In genomic region chr3R:19836687-19837086, dm6 we compare ENCODE assay signal across 7 fruit fly cellular contexts.
TF ChIP-seq lines count a peak whose summit lies in the region.

bnl (minus strand) TSS chr3R:19836817.

- TF ChIP-seq CTCF in S2 (optimal IDR thresholded peaks at IDR 0.05; lab: Kevin White, UChicago): peak; percentile 9 to 15
- no peak for TF ChIP-seq CTCF in whole organism, embryonic (GFP tag; optimal IDR thresholded peaks at IDR 0.05; lab: Kevin White, UChicago)

TF ChIP-seq in whole organism, 6 proteins besides CTCF, POLR2A, EP300 and RAD21:
- TF ChIP-seq Dll (optimal IDR thresholded peaks at IDR 0.05; lab: Kevin White, UChicago) (peak; percentile 81), CG8478 (optimal IDR thresholded peaks at IDR 0.05; lab: Kevin White, UChicago) (peak; percentile 38), EcR (GFP tag; optimal IDR thresholded peaks at IDR 0.05; lab: Kevin White, UChicago) (no peak)

TF ChIP-seq in whole organism, adult, 20 proteins besides CTCF, POLR2A, EP300 and RAD21 (continues in another document):
- TF ChIP-seq ovo (GFP tag; optimal IDR thresholded peaks at IDR 0.05; lab: Kevin White, UChicago) (no peak), kay (GFP tag; lab: Kevin White, UChicago; ENCODE audit: borderline replicate concordance) (no peak), CG33017 (tag; optimal IDR thresholded peaks at IDR 0.05; lab: Kevin White, UChicago) (peak; percentile 29), cnc (optimal IDR thresholded peaks at IDR 0.05; lab: Kevin White, UChicago) (no peak), bab1 (GFP tag; optimal IDR thresholded peaks at IDR 0.05; lab: Kevin White, UChicago) (peak; percentile 54), pad (GFP tag; optimal IDR thresholded peaks at IDR 0.05; lab: Kevin White, UChicago) (peak; percentile 6), Mnt (GFP tag; optimal IDR thresholded peaks at IDR 0.05; lab: Kevin White, UChicago) (peak; percentile 62), tj (GFP tag; optimal IDR thresholded peaks at IDR 0.05; lab: Kevin White, UChicago) (peak; percentile 31), Hr96 (GFP tag; optimal IDR thresholded peaks at IDR 0.05; lab: Kevin White, UChicago) (no peak), CG7045 (GFP tag; optimal IDR thresholded peaks at IDR 0.05; lab: Kevin White, UChicago) (no peak), CG7101 (tag; optimal IDR thresholded peaks at IDR 0.05; lab: Kevin White, UChicago) (peak; percentile 16), CG1620 (GFP tag; optimal IDR thresholded peaks at IDR 0.05; lab: Kevin White, UChicago) (no peak), CG5204 (GFP tag; optimal IDR thresholded peaks at IDR 0.05; lab: Kevin White, UChicago) (no peak), toe (GFP tag; optimal IDR thresholded peaks at IDR 0.05; lab: Kevin White, UChicago) (no peak), cic (GFP tag; optimal IDR thresholded peaks at IDR 0.05; lab: Kevin White, UChicago) (peak; percentile 32), Crg-1 (GFP tag; optimal IDR thresholded peaks at IDR 0.05; lab: Kevin White, UChicago) (no peak), CG11617 (GFP tag; optimal IDR thresholded peaks at IDR 0.05; lab: Kevin White, UChicago) (no peak), CG14711 (tag; optimal IDR thresholded peaks at IDR 0.05; lab: Kevin White, UChicago) (no peak)

TF ChIP-seq in whole organism, embryonic, 481 proteins besides CTCF, POLR2A, EP300 and RAD21 (continues in another document):
- no peak for TF ChIP-seq CG2889 (GFP tag; IDR thresholded peaks at IDR 0.05; lab: Robert Waterston, UW)
- TF ChIP-seq Dll (GFP tag; IDR thresholded peaks at IDR 0.05; lab: Robert Waterston, UW; ENCODE audit: partially characterized antibody): peak; percentile 40; the same call in 2 of the 4 replicates
- peak; percentile 62 for TF ChIP-seq CG5180 (GFP tag; optimal IDR thresholded peaks at IDR 0.05; lab: Kevin White, UChicago)
- TF ChIP-seq CG10366 (GFP tag; IDR thresholded peaks at IDR 0.05; lab: Robert Waterston, UW): peak; percentile 45; the same call in 1 of the 2 replicates
- TF ChIP-seq slbo (GFP tag; IDR thresholded peaks at IDR 0.05; lab: Robert Waterston, UW): no peak
- TF ChIP-seq CG17328 (GFP tag; IDR thresholded peaks at IDR 0.05; lab: Robert Waterston, UW): peak; percentile 61
- TF ChIP-seq pros (GFP tag; optimal IDR thresholded peaks at IDR 0.05; lab: Kevin White, UChicago): peak; percentile 49
- TF ChIP-seq CHES-1-like (GFP tag; optimal IDR thresholded peaks at IDR 0.05; lab: Kevin White, UChicago): peak; percentile 36
- TF ChIP-seq Doc2 (GFP tag; IDR thresholded peaks at IDR 0.05; lab: Robert Waterston, UW): no peak
- TF ChIP-seq aop (GFP tag; IDR thresholded peaks at IDR 0.05; lab: Robert Waterston, UW): no peak
- TF ChIP-seq klu (GFP tag; IDR thresholded peaks at IDR 0.05; lab: Robert Waterston, UW): peak; percentile 57; the same call in 1 of the 2 replicates
- no peak for TF ChIP-seq CG17186 (GFP tag; optimal IDR thresholded peaks at IDR 0.05; lab: Kevin White, UChicago)
- TF ChIP-seq E2f1 (GFP tag; IDR thresholded peaks at IDR 0.05; lab: Robert Waterston, UW): no peak
- TF ChIP-seq unpg (GFP tag; optimal IDR thresholded peaks at IDR 0.05; lab: Kevin White, UChicago): peak; percentile 53
- peak; percentile 71 for TF ChIP-seq Rfx (GFP tag; IDR thresholded peaks at IDR 0.05; lab: Robert Waterston, UW)
- no peak for TF ChIP-seq gfzf (GFP tag; optimal IDR thresholded peaks at IDR 0.05; lab: Kevin White, UChicago)
- peak; percentile 63 for TF ChIP-seq CG13287 (GFP tag; IDR thresholded peaks at IDR 0.05; lab: Robert Waterston, UW; ENCODE audit: partially characterized antibody)

TF ChIP-seq in whole organism, prepupa, 60 proteins besides CTCF, POLR2A, EP300 and RAD21 (continues in another document):
- TF ChIP-seq achi (GFP tag; optimal IDR thresholded peaks at IDR 0.05; lab: Kevin White, UChicago) (peak; percentile 42), ss (GFP tag; optimal IDR thresholded peaks at IDR 0.05; lab: Kevin White, UChicago) (peak in 1 of 2 experiments; percentile 63), Eip78C (GFP tag; lab: Kevin White, UChicago) (peak; percentile 82), dsx (GFP tag; optimal IDR thresholded peaks at IDR 0.05; lab: Kevin White, UChicago; ENCODE audit: poor library complexity, severe bottlenecking) (peak; percentile 67), CG6808 (GFP tag; optimal IDR thresholded peaks at IDR 0.05; lab: Kevin White, UChicago) (no peak), Blimp-1 (GFP tag; optimal IDR thresholded peaks at IDR 0.05; lab: Kevin White, UChicago) (no peak), pdm3 (GFP tag; optimal IDR thresholded peaks at IDR 0.05; lab: Kevin White, UChicago) (peak; percentile 28), eg (GFP tag; IDR thresholded peaks at IDR 0.05; lab: Robert Waterston, UW) (peak; percentile 82), CG7368 (GFP tag; optimal IDR thresholded peaks at IDR 0.05; lab: Kevin White, UChicago) (peak; percentile 52), CG31627 (GFP tag; optimal IDR thresholded peaks at IDR 0.05; lab: Kevin White, UChicago) (no peak), CG10669 (GFP tag; optimal IDR thresholded peaks at IDR 0.05; lab: Kevin White, UChicago) (peak; percentile 45), topi (GFP tag; optimal IDR thresholded peaks at IDR 0.05; lab: Kevin White, UChicago) (peak; percentile 47), Sox15 (GFP tag; optimal IDR thresholded peaks at IDR 0.05; lab: Kevin White, UChicago) (no peak), fkh (GFP tag; optimal IDR thresholded peaks at IDR 0.05; lab: Kevin White, UChicago) (peak; percentile 57), CG15336 (GFP tag; IDR thresholded peaks at IDR 0.05; lab: Robert Waterston, UW) (peak; percentile 64), Sox14 (GFP tag; optimal IDR thresholded peaks at IDR 0.05; lab: Kevin White, UChicago) (peak; percentile 46), CG11902 (GFP tag; optimal IDR thresholded peaks at IDR 0.05; lab: Kevin White, UChicago) (no peak), Lpt (GFP tag; optimal IDR thresholded peaks at IDR 0.05; lab: Kevin White, UChicago) (no peak), esn (GFP tag; optimal IDR thresholded peaks at IDR 0.05; lab: Kevin White, UChicago) (peak; percentile 38)

TF ChIP-seq in whole organism, pupa, 21 proteins besides CTCF, POLR2A, EP300 and RAD21:
- TF ChIP-seq Ets98B (GFP tag; IDR thresholded peaks at IDR 0.05; lab: Robert Waterston, UW) (peak; percentile 75), CG13204 (GFP tag; optimal IDR thresholded peaks at IDR 0.05; lab: Kevin White, UChicago) (no peak), Snoo (tag; optimal IDR thresholded peaks at IDR 0.05; lab: Kevin White, UChicago) (peak; percentile 13), CG4496 (GFP tag; IDR thresholded peaks at IDR 0.05; lab: Robert Waterston, UW) (peak; percentile 84), CG17806 (tag; optimal IDR thresholded peaks at IDR 0.05; lab: Kevin White, UChicago) (no peak), CG8159 (tag; optimal IDR thresholded peaks at IDR 0.05; lab: Kevin White, UChicago) (no peak), CG12605 (GFP tag; IDR thresholded peaks at IDR 0.05; lab: Robert Waterston, UW) (peak; percentile 80), CG8301 (tag; optimal IDR thresholded peaks at IDR 0.05; lab: Kevin White, UChicago) (peak; percentile 28), CG10348 (GFP tag; IDR thresholded peaks at IDR 0.05; lab: Robert Waterston, UW) (no peak), CG9948 (tag; optimal IDR thresholded peaks at IDR 0.05; lab: Kevin White, UChicago) (no peak), gl (tag; optimal IDR thresholded peaks at IDR 0.05; lab: Kevin White, UChicago) (no peak), Pif1B (GFP tag; optimal IDR thresholded peaks at IDR 0.05; lab: Kevin White, UChicago) (peak; percentile 67), CG15710 (tag; optimal IDR thresholded peaks at IDR 0.05; lab: Kevin White, UChicago) (no peak), Pif1A (GFP tag; optimal IDR thresholded peaks at IDR 0.05; lab: Kevin White, UChicago) (peak; percentile 56), CG32121 (GFP tag; IDR thresholded peaks at IDR 0.05; lab: Robert Waterston, UW) (peak; percentile 75), CG14655 (GFP tag; optimal IDR thresholded peaks at IDR 0.05; lab: Kevin White, UChicago) (peak; percentile 36), CG34367 (tag; optimal IDR thresholded peaks at IDR 0.05; lab: Kevin White, UChicago) (peak; percentile 18)

TF ChIP-seq in whole organism, wandering third instar larva, 38 proteins besides CTCF, POLR2A, EP300 and RAD21 (continues in another document):
- TF ChIP-seq rgr (GFP tag; optimal IDR thresholded peaks at IDR 0.05; lab: Kevin White, UChicago): peak; percentile 33
- TF ChIP-seq ey (GFP tag; optimal IDR thresholded peaks at IDR 0.05; lab: Kevin White, UChicago): no peak
- TF ChIP-seq usp (GFP tag; optimal IDR thresholded peaks at IDR 0.05; lab: Kevin White, UChicago): no peak
- no peak for TF ChIP-seq Jra (GFP tag; optimal IDR thresholded peaks at IDR 0.05; lab: Kevin White, UChicago)
- TF ChIP-seq Mio (GFP tag; optimal IDR thresholded peaks at IDR 0.05; lab: Kevin White, UChicago): no peak
- TF ChIP-seq Hr83 (GFP tag; optimal IDR thresholded peaks at IDR 0.05; lab: Kevin White, UChicago; ENCODE audit: poor library complexity, severe bottlenecking): peak; percentile 79
- TF ChIP-seq Dfd (GFP tag; optimal IDR thresholded peaks at IDR 0.05; lab: Kevin White, UChicago): no peak
- TF ChIP-seq CrebA (GFP tag; optimal IDR thresholded peaks at IDR 0.05; lab: Kevin White, UChicago; ENCODE audit: borderline replicate concordance): no peak
- TF ChIP-seq dsf (GFP tag; optimal IDR thresholded peaks at IDR 0.05; lab: Kevin White, UChicago; ENCODE audit: borderline replicate concordance): no peak
- TF ChIP-seq h (GFP tag; optimal IDR thresholded peaks at IDR 0.05; lab: Kevin White, UChicago): peak; percentile 49
- TF ChIP-seq lola (GFP tag; optimal IDR thresholded peaks at IDR 0.05; lab: Kevin White, UChicago): no peak
- TF ChIP-seq br (GFP tag; optimal IDR thresholded peaks at IDR 0.05; lab: Kevin White, UChicago): peak; percentile 23
- peak; percentile 14 for TF ChIP-seq Vsx2 (GFP tag; optimal IDR thresholded peaks at IDR 0.05; lab: Kevin White, UChicago; ENCODE audit: partially characterized antibody)
- TF ChIP-seq fru (GFP tag; optimal IDR thresholded peaks at IDR 0.05; lab: Kevin White, UChicago): peak; percentile 5
- TF ChIP-seq woc (GFP tag; optimal IDR thresholded peaks at IDR 0.05; lab: Kevin White, UChicago): no peak
- TF ChIP-seq Hr78 (GFP tag; optimal IDR thresholded peaks at IDR 0.05; lab: Kevin White, UChicago): no peak
- TF ChIP-seq Sp1 (GFP tag; optimal IDR thresholded peaks at IDR 0.05; lab: Kevin White, UChicago): no peak
- TF ChIP-seq Rel (GFP tag; optimal IDR thresholded peaks at IDR 0.05; lab: Kevin White, UChicago): no peak
- peak; percentile 56 for TF ChIP-seq Rel (tag; optimal IDR thresholded peaks at IDR 0.05; lab: Kevin White, UChicago)
- no peak for TF ChIP-seq sage (GFP tag; optimal IDR thresholded peaks at IDR 0.05; lab: Kevin White, UChicago)
- TF ChIP-seq brk (GFP tag; optimal IDR thresholded peaks at IDR 0.05; lab: Kevin White, UChicago): no peak
- TF ChIP-seq Hnf4 (GFP tag; optimal IDR thresholded peaks at IDR 0.05; lab: Kevin White, UChicago): peak; percentile 13
- TF ChIP-seq Myc (optimal IDR thresholded peaks at IDR 0.05; lab: Kevin White, UChicago): no peak
- no peak for TF ChIP-seq sv (GFP tag; optimal IDR thresholded peaks at IDR 0.05; lab: Kevin White, UChicago)
- TF ChIP-seq foxo (GFP tag; optimal IDR thresholded peaks at IDR 0.05; lab: Kevin White, UChicago): peak in 1 of 2 experiments; percentile 17
- TF ChIP-seq OdsH (GFP tag; optimal IDR thresholded peaks at IDR 0.05; lab: Kevin White, UChicago): no peak
